Worm (Caenorhabditis elegans): Measurements from ENCODE around the gene zgpa-1.

ce11 chrIV:7816402-7817102, 3.9 kb upstream of the zgpa-1 start:
- TF ChIP-seq K02D7.2 (tag; optimal IDR thresholded peaks at IDR 0.05) (no peak), elt-2 (tag; optimal IDR thresholded peaks at IDR 0.05) (peak; percentile 27), ceh-45 (GFP tag; IDR thresholded peaks at IDR 0.05) (no peak)

All from whole organism, late embryonic.